Fruit fly (Drosophila melanogaster) whole organism, embryonic: ENCODE results near the gene obst-B.

ENCODE experiments used
- B-H1 ChIP-seq: fragments of 200-800 bp; sonication (Bioruptor generic); IDR thresholded peaks from 3 replicates; pipeline ENCODE4 v1.3.6; 2022; ENCODE audit warnings: missing biosample characterization, missing genetic modification characterization
- BtbVII ChIP-seq: fragments of 200-800 bp; sonication (Bioruptor generic); optimal IDR thresholded peaks from 3 replicates; lab custom pipeline; 2017; ENCODE audit warnings: missing biosample characterization, mild to moderate bottlenecking, missing genetic modification characterization
- CG10321 ChIP-seq: fragments of 200-800 bp; sonication (Bioruptor generic); IDR thresholded peaks from 2 replicates; pipeline ENCODE4 v1.3.6; 2022; ENCODE audit warnings: missing biosample characterization, missing genetic modification characterization
- CG10654 ChIP-seq: fragments of 200-800 bp; sonication (Bioruptor generic); optimal IDR thresholded peaks from 2 replicates; lab custom pipeline; 2016; ENCODE audit warnings: missing biosample characterization, missing genetic modification characterization
- CG11696 ChIP-seq: fragments of 200-800 bp; sonication (Bioruptor generic); IDR thresholded peaks from 2 replicates; pipeline ENCODE4 v1.3.6; 2022; ENCODE audit warnings: missing biosample characterization, missing genetic modification characterization
- CG12769 ChIP-seq: fragments of 200-800 bp; sonication (Bioruptor generic); optimal IDR thresholded peaks from 2 replicates; lab custom pipeline; 2019; ENCODE audit warnings: missing biosample characterization, mild to moderate bottlenecking, missing genetic modification characterization, moderate library complexity
- CG13123 ChIP-seq: fragments of 200-800 bp; sonication (Bioruptor generic); optimal IDR thresholded peaks from 2 replicates; lab custom pipeline; 2016; ENCODE audit warnings: missing biosample characterization, missing genetic modification characterization
- CG13287 ChIP-seq: fragments of 200-800 bp; sonication (Bioruptor generic); IDR thresholded peaks from 2 replicates; pipeline ENCODE4 v1.3.6; 2022; ENCODE audit warnings: missing biosample characterization, missing genetic modification characterization; ENCODE audit not compliant: partially characterized antibody
- CG17328 ChIP-seq: fragments of 200-800 bp; sonication (Bioruptor generic); IDR thresholded peaks from 2 replicates; pipeline ENCODE4 v1.3.6; 2022; ENCODE audit warnings: missing biosample characterization, missing genetic modification characterization
- CG17802 ChIP-seq: fragments of 200-800 bp; sonication (Bioruptor generic); optimal IDR thresholded peaks from 2 replicates; lab custom pipeline; 2018; ENCODE audit warnings: missing biosample characterization, mild to moderate bottlenecking, missing genetic modification characterization, moderate library complexity
- CG2120 ChIP-seq: fragments of 200-800 bp; sonication (Bioruptor generic); optimal IDR thresholded peaks from 3 replicates; lab custom pipeline; 2016; ENCODE audit warnings: missing biosample characterization, missing genetic modification characterization
- CG30020 ChIP-seq: fragments of 200-800 bp; optimal IDR thresholded peaks from 2 replicates; lab custom pipeline; 2019; ENCODE audit warnings: missing biosample characterization, mild to moderate bottlenecking, missing genetic modification characterization, moderate library complexity
- CG31441 ChIP-seq: fragments of 200-800 bp; sonication (Bioruptor generic); IDR thresholded peaks from 2 replicates; pipeline ENCODE4 v1.3.6; 2022; ENCODE audit warnings: missing biosample characterization, missing genetic modification characterization
- CG4360 ChIP-seq: fragments of 200-800 bp; sonication (Bioruptor generic); IDR thresholded peaks from 2 replicates; pipeline ENCODE4 v1.3.6; 2022; ENCODE audit warnings: missing biosample characterization, missing genetic modification characterization
- CG5245 ChIP-seq: fragments of 200-800 bp; sonication (Bioruptor generic); optimal IDR thresholded peaks from 3 replicates; lab custom pipeline; 2016; ENCODE audit warnings: missing biosample characterization, missing genetic modification characterization
- CG6175 ChIP-seq: fragments of 200-800 bp; sonication (Bioruptor generic); IDR thresholded peaks from 3 replicates; pipeline ENCODE4 v1.3.6; 2022; ENCODE audit warnings: missing biosample characterization, missing genetic modification characterization
- CG7357 ChIP-seq: fragments of 200-800 bp; sonication (Bioruptor generic); IDR thresholded peaks from 3 replicates; pipeline ENCODE4 v1.3.6; 2022; ENCODE audit warnings: missing biosample characterization, missing genetic modification characterization
- CG7556 ChIP-seq: fragments of 200-800 bp; sonication (Bioruptor generic); optimal IDR thresholded peaks from 2 replicates; lab custom pipeline; 2017; ENCODE audit warnings: missing biosample characterization, mild to moderate bottlenecking, missing genetic modification characterization
- CG7745 ChIP-seq: fragments of 200-800 bp; sonication (Bioruptor generic); optimal IDR thresholded peaks from 2 replicates; lab custom pipeline; 2018; ENCODE audit warnings: missing biosample characterization, mild to moderate bottlenecking, missing genetic modification characterization, moderate library complexity
- CG8359 ChIP-seq: fragments of 200-800 bp; sonication (Bioruptor generic); optimal IDR thresholded peaks from 2 replicates; lab custom pipeline; 2017; ENCODE audit warnings: missing biosample characterization, mild to moderate bottlenecking, missing genetic modification characterization, borderline replicate concordance
- CG9609 ChIP-seq: fragments of 200-800 bp; sonication (Bioruptor generic); optimal IDR thresholded peaks from 3 replicates; lab custom pipeline; 2016; ENCODE audit warnings: missing biosample characterization, missing genetic modification characterization
- CG9797 ChIP-seq: fragments of 200-800 bp; sonication (Bioruptor generic); optimal IDR thresholded peaks from 3 replicates; lab custom pipeline; 2018; ENCODE audit warnings: missing biosample characterization, mild to moderate bottlenecking, missing genetic modification characterization
- Chrac-16 ChIP-seq: fragments of 200-800 bp; sonication (Bioruptor generic); optimal IDR thresholded peaks from 3 replicates; lab custom pipeline; 2016; ENCODE audit warnings: missing biosample characterization, missing genetic modification characterization
- D19A ChIP-seq: fragments of 200-800 bp; optimal IDR thresholded peaks from 3 replicates; lab custom pipeline; 2019; ENCODE audit warnings: missing biosample characterization, mild to moderate bottlenecking, missing genetic modification characterization, moderate library complexity
- Dip3 ChIP-seq: fragments of 200-800 bp; sonication (Bioruptor generic); optimal IDR thresholded peaks from 3 replicates; lab custom pipeline; 2016; ENCODE audit warnings: missing biosample characterization, missing genetic modification characterization
- HmgD ChIP-seq: fragments of 200-800 bp; sonication (Bioruptor generic); optimal IDR thresholded peaks from 3 replicates; lab custom pipeline; 2016; ENCODE audit warnings: missing biosample characterization, missing genetic modification characterization
- Lhr ChIP-seq: fragments of 200-800 bp; sonication (Bioruptor generic); optimal IDR thresholded peaks from 3 replicates; lab custom pipeline; 2017; ENCODE audit warnings: mild to moderate bottlenecking, missing biosample characterization, missing genetic modification reagents, missing genetic modification characterization
- Lim3 ChIP-seq: fragments of 200-800 bp; sonication (Bioruptor generic); IDR thresholded peaks from 2 replicates; pipeline ENCODE4 v1.3.6; 2022; ENCODE audit warnings: missing biosample characterization, missing genetic modification characterization
- Lpt ChIP-seq: fragments of >200 bp; optimal IDR thresholded peaks from 2 replicates; lab custom pipeline; 2018; ENCODE audit warnings: missing biosample characterization, missing genetic modification characterization
- Med ChIP-seq: fragments of 200-800 bp; sonication (Bioruptor generic); peaks from one replicate; lab custom pipeline; 2016; ENCODE audit warnings: missing biosample characterization, missing genetic modification characterization, mild to moderate bottlenecking, inconsistent platforms, moderate library complexity
- Trl ChIP-seq, 3 experiments: fragments of >200 bp in 2 of 3; fragments of 200-800 bp in 1 of 3; sonication (Bioruptor generic) in 1 of 3; optimal IDR thresholded peaks; 2 replicates in 1 of 3; 3 replicates in 2 of 3; lab custom pipeline; 2016 to 2017; ENCODE audit warnings: missing biosample characterization in 1 of 3, missing genetic modification characterization in 1 of 3
- Usf ChIP-seq: fragments of 200-800 bp; sonication (Bioruptor generic); optimal IDR thresholded peaks from 2 replicates; lab custom pipeline; 2017; ENCODE audit warnings: missing genotype, missing biosample characterization, missing genetic modification characterization
- cas ChIP-seq: fragments of 200-800 bp; sonication (Bioruptor generic); IDR thresholded peaks from 2 replicates; pipeline ENCODE4 v1.3.6; 2022; ENCODE audit warnings: missing biosample characterization, missing genetic modification characterization
- crol ChIP-seq: fragments of 200-800 bp; sonication (Bioruptor generic); IDR thresholded peaks from 2 replicates; pipeline ENCODE4 v1.3.6; 2022; ENCODE audit warnings: missing biosample characterization, missing genetic modification characterization
- crp ChIP-seq, 2 experiments: fragments of 200-800 bp; sonication (Bioruptor generic); optimal IDR thresholded peaks; 2 replicates in 1 of 2; 3 replicates in 1 of 2; lab custom pipeline; 2017; ENCODE audit warnings: missing biosample characterization in 2 of 2, missing genetic modification characterization in 2 of 2, mild to moderate bottlenecking in 1 of 2, moderate library complexity in 1 of 2
- disco-r ChIP-seq: fragments of 200-800 bp; sonication (Bioruptor generic); optimal IDR thresholded peaks from 2 replicates; lab custom pipeline; 2016; ENCODE audit warnings: missing biosample characterization, missing genetic modification characterization
- dmrt99B ChIP-seq: fragments of 200-800 bp; sonication (Bioruptor generic); optimal IDR thresholded peaks from 2 replicates; lab custom pipeline; 2018; ENCODE audit warnings: missing biosample characterization, mild to moderate bottlenecking, missing genetic modification characterization, moderate library complexity
- dpn ChIP-seq, 2 experiments: fragments of 200-800 bp; sonication (Bioruptor generic); optimal IDR thresholded peaks; 3 replicates each; lab custom pipeline; 2016; ENCODE audit warnings: missing biosample characterization in 2 of 2, missing genetic modification characterization in 2 of 2
- insv ChIP-seq, 2 experiments: fragments of 200-800 bp; sonication (Bioruptor generic); optimal IDR thresholded peaks; 3 replicates each; lab custom pipeline; 2016 to 2018; ENCODE audit warnings: missing biosample characterization in 2 of 2, missing genetic modification characterization in 2 of 2
- ken ChIP-seq: fragments of 200-800 bp; sonication (Bioruptor generic); IDR thresholded peaks from 3 replicates; pipeline ENCODE4 v1.3.6; 2022; ENCODE audit warnings: missing biosample characterization, missing genetic modification characterization
- luna ChIP-seq: fragments of 200-800 bp; sonication (Bioruptor generic); optimal IDR thresholded peaks from 2 replicates; lab custom pipeline; 2016; ENCODE audit warnings: missing biosample characterization, missing genetic modification characterization
- mirr ChIP-seq: fragments of 200-800 bp; sonication (Bioruptor generic); optimal IDR thresholded peaks from 3 replicates; lab custom pipeline; 2018; ENCODE audit warnings: missing biosample characterization, mild to moderate bottlenecking, missing genetic modification characterization
- prd ChIP-seq, 3 experiments: fragments of >200 bp in 2 of 3; fragments of 200-800 bp in 1 of 3; sonication (Bioruptor generic) in 1 of 3; optimal IDR thresholded peaks in 2 of 3; IDR thresholded peaks in 1 of 3; 2 replicates in 2 of 3; 3 replicates in 1 of 3; pipeline versions ENCODE4 v1.3.6 to Lab custom; 2017 to 2022; ENCODE audit warnings: missing biosample characterization in 1 of 3, missing genetic modification characterization in 1 of 3
- sc ChIP-seq, 3 experiments: fragments of >200 bp in 2 of 3; fragments of 200-800 bp in 1 of 3; sonication (Bioruptor generic) in 1 of 3; optimal IDR thresholded peaks; 2 replicates in 2 of 3; 3 replicates in 1 of 3; lab custom pipeline; 2017; ENCODE audit warnings: mild to moderate bottlenecking in 1 of 3, missing biosample characterization in 1 of 3, missing genetic modification characterization in 1 of 3, missing genetic modification reagents in 1 of 3
- seq ChIP-seq: fragments of 200-800 bp; sonication (Bioruptor generic); IDR thresholded peaks from 2 replicates; pipeline ENCODE4 v1.3.6; 2022; ENCODE audit warnings: missing biosample characterization, missing genetic modification characterization
- slbo ChIP-seq: fragments of 200-800 bp; sonication (Bioruptor generic); IDR thresholded peaks from 2 replicates; pipeline ENCODE4 v1.3.6; 2022; ENCODE audit warnings: missing biosample characterization, missing genetic modification characterization
- sug ChIP-seq: fragments of 200-800 bp; optimal IDR thresholded peaks from 2 replicates; lab custom pipeline; 2019; ENCODE audit warnings: missing biosample characterization, mild to moderate bottlenecking, missing genetic modification characterization, moderate library complexity
- unpg ChIP-seq: fragments of 200-800 bp; sonication (Bioruptor generic); optimal IDR thresholded peaks from 3 replicates; lab custom pipeline; 2018; ENCODE audit warnings: missing biosample characterization, mild to moderate bottlenecking, missing genetic modification characterization, moderate library complexity
- wor ChIP-seq: fragments of 200-800 bp; sonication (Bioruptor generic); IDR thresholded peaks from 2 replicates; pipeline ENCODE4 v1.3.6; 2022; ENCODE audit warnings: missing biosample characterization, missing genetic modification characterization
- zf30C ChIP-seq: fragments of 200-800 bp; sonication (Bioruptor generic); optimal IDR thresholded peaks from 3 replicates; lab custom pipeline; 2018; ENCODE audit warnings: missing biosample characterization, mild to moderate bottlenecking, missing genetic modification characterization

The obst-B gene

DNA sequence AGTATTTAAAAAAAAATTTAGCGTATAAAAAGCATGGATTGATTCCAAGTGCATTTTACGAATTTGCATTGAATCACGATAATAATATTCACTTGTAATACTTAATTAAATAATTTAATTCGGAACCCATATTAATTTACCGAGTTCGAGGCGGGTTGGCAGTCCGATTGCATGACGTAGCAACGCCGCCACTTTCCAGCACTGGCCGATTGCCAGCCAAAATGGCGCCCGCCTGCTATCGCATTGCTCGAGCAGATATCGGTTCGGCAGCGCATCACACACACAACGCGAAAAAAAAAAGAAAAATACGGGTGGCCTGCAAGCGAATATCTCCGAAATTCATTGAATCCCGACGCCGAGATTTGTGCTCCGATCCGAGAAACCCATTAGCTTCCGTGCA is 28.9 kb upstream of the obst-B start, which contains the start of gene Ndf (continued):
- TF ChIP-seq B-H1 (GFP tag; lab: Robert Waterston, UW) (no peak), CG17802 (tag; lab: Kevin White, UChicago) (peak; percentile 50), CG10654 (GFP tag; lab: Kevin White, UChicago) (peak; percentile 30), Chrac-16 (peak; percentile 61), luna (GFP tag; lab: Kevin White, UChicago) (no peak), CG13287 (GFP tag; lab: Robert Waterston, UW) (peak; percentile 78), Lim3 (GFP tag; lab: Robert Waterston, UW) (no peak), CG2120 (peak; percentile 77), D19A (tag; lab: Kevin White, UChicago) (peak; percentile 35), CG10321 (GFP tag; lab: Robert Waterston, UW) (no peak), disco-r (GFP tag; lab: Kevin White, UChicago) (no peak), CG8359 (GFP tag; lab: Kevin White, UChicago) (no peak), Trl (optimal IDR thresholded peaks at IDR 0.05; lab: Kevin White, UChicago) (no peak), Trl (GFP tag; optimal IDR thresholded peaks at IDR 0.05; lab: Kevin White, UChicago) (peak; percentile 47), wor (GFP tag; lab: Robert Waterston, UW) (no peak), CG31441 (GFP tag; lab: Robert Waterston, UW) (peak; percentile 52), Lhr (GFP tag; lab: Kevin White, UChicago) (peak; percentile 65), dpn (GFP tag; optimal IDR thresholded peaks at IDR 0.05; lab: Kevin White, UChicago) (peak; percentile 61 to 63), seq (GFP tag; lab: Robert Waterston, UW) (no peak), Med (GFP tag; lab: Kevin White, UChicago) (peak; percentile 98), crol (GFP tag; lab: Robert Waterston, UW) (no peak), CG13123 (GFP tag; lab: Kevin White, UChicago) (peak; percentile 3), slbo (GFP tag; lab: Robert Waterston, UW) (peak; percentile 85), CG7357 (GFP tag; lab: Robert Waterston, UW) (no peak), ken (peak; percentile 83), Usf (GFP tag; lab: Kevin White, UChicago) (peak; percentile 26), CG30020 (peak; percentile 63), Lpt (no peak), sc (optimal IDR thresholded peaks at IDR 0.05; lab: Kevin White, UChicago) (no peak), sc (GFP tag; optimal IDR thresholded peaks at IDR 0.05; lab: Kevin White, UChicago) (no peak), CG4360 (GFP tag; lab: Robert Waterston, UW) (0 out of 2 replicates have a peak, but pooled peaks have one; percentile 12), prd (optimal IDR thresholded peaks at IDR 0.05; lab: Kevin White, UChicago) (no peak), prd (GFP tag; IDR thresholded peaks at IDR 0.05; lab: Robert Waterston, UW) (peak; percentile 69; the same call in 2 of the 3 replicates), CG12769 (tag; lab: Kevin White, UChicago) (no peak), CG7556 (GFP tag; lab: Kevin White, UChicago) (peak; percentile 41), CG7745 (tag; lab: Kevin White, UChicago) (peak; percentile 28), CG11696 (GFP tag; lab: Robert Waterston, UW) (0 out of 2 replicates have a peak, but pooled peaks have one; percentile 30), HmgD (GFP tag; lab: Kevin White, UChicago) (peak; percentile 8), dmrt99B (tag; lab: Kevin White, UChicago) (peak; percentile 43), CG9797 (GFP tag; lab: Kevin White, UChicago) (peak; percentile 56), zf30C (GFP tag; lab: Kevin White, UChicago) (peak; percentile 37), CG5245 (GFP tag; lab: Kevin White, UChicago) (peak; percentile 23), sug (tag; lab: Kevin White, UChicago) (peak; percentile 59), mirr (peak; percentile 23), crp (GFP tag; optimal IDR thresholded peaks at IDR 0.05; lab: Kevin White, UChicago) (peak in 1 of 2 experiments; percentile 16), CG6175 (GFP tag; lab: Robert Waterston, UW) (peak; percentile 36; the same call in 1 of the 3 replicates), Dip3 (GFP tag; lab: Kevin White, UChicago) (peak; percentile 58), CG9609 (GFP tag; lab: Kevin White, UChicago) (peak; percentile 65), insv (GFP tag; optimal IDR thresholded peaks at IDR 0.05; lab: Kevin White, UChicago) (no peak), unpg (GFP tag; lab: Kevin White, UChicago) (peak; percentile 39), CG17328 (GFP tag; lab: Robert Waterston, UW) (peak; percentile 68), cas (GFP tag; lab: Robert Waterston, UW) (peak; percentile 61), BtbVII (GFP tag; lab: Kevin White, UChicago) (peak; percentile 21)
